Worm (Caenorhabditis elegans): ENCODE data around the gene col-143.

col-143 gene

ce11 chrV:6835242-6835641 lies at the start of gene col-143, which contains the start of gene T15B7.14:
Gene col-143 (plus strand): TSS chrV:6835635.
Gene T15B7.14 (minus strand): TSS chrV:6835342.
- TF ChIP-seq unc-62 (GFP tag; optimal IDR thresholded peaks at IDR 0.05) = no peak

- no peak for TF ChIP-seq unc-62 (GFP tag; optimal IDR thresholded peaks at IDR 0.05)
These were observed 47.5 kb upstream of the col-143 start, which contains the start of gene ZC404.2 for ce11 chrV:6787906-6788430. Gene ZC404.2 (plus strand): TSS chrV:6787952.

- TF ChIP-seq unc-62 (GFP tag; optimal IDR thresholded peaks at IDR 0.05) = no peak
These were observed 42.9 kb upstream of the col-143 start, which contains the start of gene gck-2 for ce11 chrV:6792565-6792964. Gene gck-2 (minus strand): TSS chrV:6792665.

ce11 chrV:6792973-6793372 lies 42.5 kb upstream of the col-143 start:
- no peak for TF ChIP-seq unc-62 (GFP tag; optimal IDR thresholded peaks at IDR 0.05)

ce11 chrV:6793744-6794239 lies 41.6 kb upstream of the col-143 start, which contains the start of gene ZC404.1:
Gene ZC404.1 (plus strand): TSS chrV:6794189.
- no peak for TF ChIP-seq unc-62 (GFP tag; optimal IDR thresholded peaks at IDR 0.05)

- TF ChIP-seq unc-62 (GFP tag; optimal IDR thresholded peaks at IDR 0.05) = no peak
These were observed 39.2 kb upstream of the col-143 start for ce11 chrV:6796264-6796663.

ce11 chrV:6796894-6797293 lies 38.5 kb upstream of the col-143 start:
- TF ChIP-seq unc-62 (GFP tag; optimal IDR thresholded peaks at IDR 0.05) = no peak

ce11 chrV:6799564-6799963 lies 35.9 kb upstream of the col-143 start, which contains the start of gene dmsr-9:
Gene dmsr-9 (minus strand): TSS chrV:6799664.
- no peak for TF ChIP-seq unc-62 (GFP tag; optimal IDR thresholded peaks at IDR 0.05)

- no peak for TF ChIP-seq unc-62 (GFP tag; optimal IDR thresholded peaks at IDR 0.05)
These were observed 33.6 kb upstream of the col-143 start, which contains the start of gene dmsr-10 for ce11 chrV:6801850-6802249. Gene dmsr-10 (minus strand): TSS chrV:6801950.

ce11 chrV:6803992-6804391 lies 31.4 kb upstream of the col-143 start, which contains the start of gene dmsr-11:
Gene dmsr-11 (minus strand): TSS chrV:6804092.
- TF ChIP-seq unc-62 (GFP tag; optimal IDR thresholded peaks at IDR 0.05) = no peak

- TF ChIP-seq unc-62 (GFP tag; optimal IDR thresholded peaks at IDR 0.05) = no peak
These were observed 29.1 kb upstream of the col-143 start, which contains the start of gene dmsr-12 for ce11 chrV:6806340-6806739. Gene dmsr-12 (minus strand): TSS chrV:6806440.

- TF ChIP-seq unc-62 (GFP tag; optimal IDR thresholded peaks at IDR 0.05) = no peak
These were observed 26.5 kb upstream of the col-143 start, which contains the start of gene dmsr-16 for ce11 chrV:6808962-6809361. Gene dmsr-16 (minus strand): TSS chrV:6809062.

- TF ChIP-seq unc-62 (GFP tag; optimal IDR thresholded peaks at IDR 0.05) = no peak
These were observed 25.3 kb upstream of the col-143 start for ce11 chrV:6810091-6810490.

- no peak for TF ChIP-seq unc-62 (GFP tag; optimal IDR thresholded peaks at IDR 0.05)
These were observed 23.6 kb upstream of the col-143 start for ce11 chrV:6811863-6812262.

ce11 chrV:6813862-6814261 lies 21.6 kb upstream of the col-143 start:
- no peak for TF ChIP-seq unc-62 (GFP tag; optimal IDR thresholded peaks at IDR 0.05)

- TF ChIP-seq unc-62 (GFP tag; optimal IDR thresholded peaks at IDR 0.05) = no peak
These were observed 18.3 kb upstream of the col-143 start, which contains the start of gene dmsr-14 for ce11 chrV:6817184-6817583. Gene dmsr-14 (minus strand): TSS chrV:6817284.

- no peak for TF ChIP-seq unc-62 (GFP tag; optimal IDR thresholded peaks at IDR 0.05)
These were observed 15.6 kb upstream of the col-143 start, which contains the start of gene dmsr-13 for ce11 chrV:6819812-6820211. Gene dmsr-13 (minus strand): TSS chrV:6819912.
